Worm (Caenorhabditis elegans) whole organism, L1 larva: ENCODE data around the gene dtmk-1.
A peak's percentile ranks its signal among the peaks of the same experiment; 100 is the strongest.

Source experiments
- F16B12.6 ChIP-seq: fragments of 150-350 bp; optimal IDR thresholded peaks from 2 replicates; lab custom pipeline; 2014; ENCODE audit warnings: missing biosample characterization, missing genetic modification characterization
- aha-1 ChIP-seq: fragments of 150-350 bp; optimal IDR thresholded peaks from 2 replicates; lab custom pipeline; 2014; ENCODE audit warnings: missing biosample characterization, missing genetic modification characterization
- alr-1 ChIP-seq: fragments of 200-800 bp; sonication (Bioruptor generic); optimal IDR thresholded peaks from 2 replicates; lab custom pipeline; 2018; ENCODE audit warnings: borderline replicate concordance, mild to moderate bottlenecking, missing genetic modification characterization, missing compliant biosample characterization
- ama-1 ChIP-seq: fragments of 150-350 bp; optimal IDR thresholded peaks from 2 replicates; lab custom pipeline; 2014
- ceh-88 ChIP-seq: fragments of 200-800 bp; sonication (Bioruptor generic); IDR thresholded peaks from 2 replicates; pipeline ENCODE4 v1.3.6; 2022; ENCODE audit warnings: missing genetic modification characterization, missing compliant biosample characterization
- ces-1 ChIP-seq: fragments of 150-350 bp; optimal IDR thresholded peaks from 2 replicates; lab custom pipeline; 2014; ENCODE audit warnings: missing biosample characterization, missing genetic modification reagents, missing genetic modification characterization
- efl-3 ChIP-seq: fragments of 200-800 bp; sonication (Bioruptor generic); optimal IDR thresholded peaks from 2 replicates; lab custom pipeline; 2018; ENCODE audit warnings: mild to moderate bottlenecking, missing genetic modification characterization, missing compliant biosample characterization
- egl-13 ChIP-seq: sonication (generic microtip); optimal IDR thresholded peaks from 2 replicates; lab custom pipeline; 2016; ENCODE audit warnings: missing genotype, missing genetic modification reagents, missing genetic modification characterization, missing compliant biosample characterization
- egl-27 ChIP-seq, 2 experiments: fragments of 150-350 bp in 1 of 2; sonication (generic microtip); optimal IDR thresholded peaks; 3 replicates each; lab custom pipeline; 2017 to 2018; ENCODE audit warnings: missing biosample characterization in 2 of 2, missing genetic modification characterization in 2 of 2, missing genetic modification reagents in 2 of 2
- fkh-4 ChIP-seq: sonication (generic microtip); optimal IDR thresholded peaks from 2 replicates; lab custom pipeline; 2016; ENCODE audit warnings: missing compliant biosample characterization, missing genetic modification characterization, borderline replicate concordance
- fkh-8 ChIP-seq: sonication (generic microtip); optimal IDR thresholded peaks from 2 replicates; lab custom pipeline; 2016; ENCODE audit warnings: mild to moderate bottlenecking, missing genetic modification characterization, missing compliant biosample characterization
- fos-1 ChIP-seq: fragments of 150-350 bp; optimal IDR thresholded peaks from 2 replicates; lab custom pipeline; 2014; ENCODE audit warnings: missing biosample characterization, missing genetic modification characterization
- hlh-17 ChIP-seq: fragments of 200-800 bp; sonication (Bioruptor generic); optimal IDR thresholded peaks from 2 replicates; lab custom pipeline; 2018; ENCODE audit warnings: missing genetic modification characterization, mild to moderate bottlenecking, missing compliant biosample characterization, moderate library complexity, borderline replicate concordance
- hlh-4 ChIP-seq: sonication (generic microtip); optimal IDR thresholded peaks from 2 replicates; lab custom pipeline; 2016; ENCODE audit warnings: mild to moderate bottlenecking, missing genetic modification characterization, missing compliant biosample characterization
- lin-14 ChIP-seq: fragments of 200-800 bp; sonication (Bioruptor generic); optimal IDR thresholded peaks from 2 replicates; lab custom pipeline; 2018; ENCODE audit warnings: mild to moderate bottlenecking, missing genetic modification characterization, moderate library complexity, missing compliant biosample characterization
- lin-15B ChIP-seq: fragments of 150-350 bp; sonication (generic microtip); optimal IDR thresholded peaks from 3 replicates; lab custom pipeline; 2014; ENCODE audit warnings: missing biosample characterization, missing genetic modification characterization
- lin-35 ChIP-seq, 2 experiments: fragments of 150-350 bp; optimal IDR thresholded peaks; 2 replicates each; lab custom pipeline; 2014; ENCODE audit warnings: missing biosample characterization in 2 of 2, missing genetic modification characterization in 2 of 2, missing genetic modification reagents in 2 of 2
- lsy-2 ChIP-seq, 2 experiments: fragments of 150-350 bp; optimal IDR thresholded peaks; 2 replicates each; lab custom pipeline; 2014; ENCODE audit warnings: missing biosample characterization in 2 of 2, missing genetic modification characterization in 2 of 2
- nhr-11 ChIP-seq: fragments of 150-350 bp; optimal IDR thresholded peaks from 2 replicates; lab custom pipeline; 2014; ENCODE audit warnings: missing biosample characterization, missing genetic modification characterization
- nhr-19 ChIP-seq: fragments of 200-800 bp; sonication (Bioruptor generic); conservative IDR thresholded peaks from 2 replicates; pipeline ENCODE4 v1.3.6; 2022; ENCODE audit warnings: missing genetic modification characterization, missing compliant biosample characterization
- nhr-20 ChIP-seq: sonication (generic microtip); optimal IDR thresholded peaks from 2 replicates; lab custom pipeline; 2016; ENCODE audit warnings: mild to moderate bottlenecking, missing genetic modification characterization, missing compliant biosample characterization
- nhr-237 ChIP-seq: fragments of 150-350 bp; optimal IDR thresholded peaks from 2 replicates; lab custom pipeline; 2014; ENCODE audit warnings: missing biosample characterization, missing genetic modification characterization
- nhr-28 ChIP-seq: fragments of 150-350 bp; optimal IDR thresholded peaks from 2 replicates; lab custom pipeline; 2014; ENCODE audit warnings: missing biosample characterization, missing genetic modification characterization
- nhr-71 ChIP-seq: sonication (generic microtip); optimal IDR thresholded peaks from 2 replicates; lab custom pipeline; 2016; ENCODE audit warnings: mild to moderate bottlenecking, missing genetic modification characterization, moderate library complexity, missing compliant biosample characterization
- nhr-77 ChIP-seq: fragments of 150-350 bp; optimal IDR thresholded peaks from 2 replicates; lab custom pipeline; 2014; ENCODE audit warnings: missing biosample characterization, missing genetic modification characterization
- pag-3 ChIP-seq: sonication (generic microtip); optimal IDR thresholded peaks from 2 replicates; lab custom pipeline; 2017; ENCODE audit warnings: missing genetic modification characterization, mild to moderate bottlenecking, missing compliant biosample characterization, antibody characterized with exemption, borderline replicate concordance; ENCODE audit not compliant: insufficient read depth
- pax-3 ChIP-seq: fragments of 200-800 bp; sonication (Bioruptor generic); optimal IDR thresholded peaks from 2 replicates; lab custom pipeline; 2018; ENCODE audit warnings: mild to moderate bottlenecking, missing genetic modification characterization, moderate library complexity, missing compliant biosample characterization
- rnt-1 ChIP-seq: sonication (generic microtip); optimal IDR thresholded peaks from 2 replicates; lab custom pipeline; 2016; ENCODE audit warnings: mild to moderate bottlenecking, missing genetic modification characterization, moderate library complexity, missing compliant biosample characterization
- snu-23 ChIP-seq: sonication (generic microtip); optimal IDR thresholded peaks from 2 replicates; lab custom pipeline; 2016; ENCODE audit warnings: missing genetic modification characterization, missing compliant biosample characterization
- sox-4 ChIP-seq: sonication (generic microtip); optimal IDR thresholded peaks from 2 replicates; lab custom pipeline; 2016; ENCODE audit warnings: missing genetic modification characterization, missing compliant biosample characterization
- sptf-1 ChIP-seq: fragments of 150-350 bp; optimal IDR thresholded peaks from 2 replicates; lab custom pipeline; 2014; ENCODE audit warnings: missing biosample characterization, missing genetic modification characterization
- unc-130 ChIP-seq: fragments of 150-350 bp; optimal IDR thresholded peaks from 2 replicates; lab custom pipeline; 2017; ENCODE audit warnings: missing biosample characterization, missing genetic modification characterization, inconsistent platforms
- unc-62 ChIP-seq: fragments of 150-350 bp; optimal IDR thresholded peaks from 2 replicates; lab custom pipeline; 2014; ENCODE audit warnings: missing biosample characterization, missing genetic modification reagents, missing genetic modification characterization
- unc-86 ChIP-seq: sonication (generic microtip); optimal IDR thresholded peaks from 2 replicates; lab custom pipeline; 2016; ENCODE audit warnings: missing genetic modification characterization, missing compliant biosample characterization
- unc-98 ChIP-seq: fragments of 200-800 bp; sonication (Bioruptor generic); IDR thresholded peaks from 2 replicates; pipeline ENCODE4 v1.3.6; 2022; ENCODE audit warnings: missing genetic modification characterization, missing compliant biosample characterization
- vab-15 ChIP-seq: sonication (generic microtip); optimal IDR thresholded peaks from 2 replicates; lab custom pipeline; 2017; ENCODE audit warnings: missing genotype, mild to moderate bottlenecking, missing genetic modification characterization, missing compliant biosample characterization
- ztf-11 ChIP-seq, 2 experiments: sonication (generic microtip); optimal IDR thresholded peaks; 2 replicates each; lab custom pipeline; 2016 to 2017; ENCODE audit warnings: missing genetic modification characterization in 2 of 2, missing biosample characterization in 1 of 2, missing compliant biosample characterization in 1 of 2

Gene dtmk-1

ce11 chrII:9963808-9964207 is 3.1 kb downstream of the dtmk-1 start:
- TF ChIP-seq nhr-11 (tag; lab: Kevin White, UChicago) (no peak), hlh-17 (GFP tag; lab: Kevin White, UChicago) (no peak), unc-86 (tag; lab: Kevin White, UChicago) (no peak), rnt-1 (tag; lab: Kevin White, UChicago) (no peak), ama-1 (lab: Kevin White, UChicago) (no peak), lin-15B (no peak), sox-4 (tag; lab: Kevin White, UChicago) (no peak), nhr-237 (no peak), fos-1 (no peak), ztf-11 (tag; optimal IDR thresholded peaks at IDR 0.05; lab: Kevin White, UChicago) (no peak)

- TF ChIP-seq unc-62 (GFP tag; lab: Kevin White, UChicago) (no peak), hlh-4 (tag; lab: Kevin White, UChicago) (no peak), nhr-71 (tag; lab: Kevin White, UChicago) (no peak), vab-15 (tag; lab: Kevin White, UChicago) (no peak), egl-27 (tag; optimal IDR thresholded peaks at IDR 0.05; lab: Kevin White, UChicago) (no peak), snu-23 (GFP tag; lab: Kevin White, UChicago) (no peak), nhr-28 (tag; lab: Kevin White, UChicago) (no peak), alr-1 (no peak), lin-14 (GFP tag; lab: Kevin White, UChicago) (no peak), nhr-77 (tag; lab: Kevin White, UChicago) (no peak)
- TF ChIP-seq, all 84 proteins: peak for 0
Measured at ce11 chrII:9960127-9960526, 6.8 kb downstream of the dtmk-1 start.

ce11 chrII:9956116-9956515 is 10.8 kb downstream of the dtmk-1 start:
- TF ChIP-seq fkh-8, result peak; percentile 36
- no peak for TF ChIP-seq ama-1 (lab: Kevin White, UChicago)

- no peak for TF ChIP-seq sptf-1 (tag; lab: Kevin White, UChicago)
Measured at ce11 chrII:9954885-9955284, 12.0 kb downstream of the dtmk-1 start, which contains the start of gene egl-43. Gene egl-43 (plus strand): TSS chrII:9955185.

ce11 chrII:9951846-9952245 is 15.1 kb downstream of the dtmk-1 start:
- TF ChIP-seq ama-1 (lab: Kevin White, UChicago), result no peak
- no peak for TF ChIP-seq pag-3 (tag; lab: Kevin White, UChicago)
- peak; percentile 62 for TF ChIP-seq hlh-4 (tag; lab: Kevin White, UChicago)
- TF ChIP-seq fkh-8, result peak; percentile 53
- TF ChIP-seq nhr-71 (tag; lab: Kevin White, UChicago), result peak; percentile 17
- TF ChIP-seq nhr-20, result no peak
- TF ChIP-seq, all 84 proteins: peak for 3

ce11 chrII:9948662-9949061 is 18.2 kb downstream of the dtmk-1 start:
- TF ChIP-seq unc-130 (no peak), rnt-1 (tag; lab: Kevin White, UChicago) (no peak), nhr-237 (no peak), unc-98 (GFP tag; lab: Robert Waterston, UW) (no peak), lsy-2 (tag; optimal IDR thresholded peaks at IDR 0.05; lab: Kevin White, UChicago) (no peak), ces-1 (GFP tag; lab: Kevin White, UChicago) (no peak), pag-3 (tag; lab: Kevin White, UChicago) (no peak), efl-3 (GFP tag; lab: Kevin White, UChicago) (no peak), lin-35 (GFP tag; optimal IDR thresholded peaks at IDR 0.05; lab: Kevin White, UChicago) (no peak), pax-3 (tag; lab: Kevin White, UChicago) (no peak), nhr-19 (no peak), ceh-88 (GFP tag; lab: Robert Waterston, UW) (no peak), lin-15B (no peak), egl-13 (tag; lab: Kevin White, UChicago) (no peak), F16B12.6 (no peak), alr-1 (no peak), fkh-4 (no peak), sptf-1 (tag; lab: Kevin White, UChicago) (no peak), vab-15 (tag; lab: Kevin White, UChicago) (no peak), aha-1 (tag; lab: Kevin White, UChicago) (no peak)
